Worm (Caenorhabditis elegans): ENCODE results near the gene F57G12.2.
A peak's percentile ranks its signal among the peaks of the same experiment; 100 is the strongest.

F57G12.2 gene

ce11 chrX:12158641-12159040 lies 1.2 kb downstream of the F57G12.2 start:
- TF ChIP-seq egl-5 (tag; optimal IDR thresholded peaks at IDR 0.05) (peak; percentile 67), snpc-4 (tag; optimal IDR thresholded peaks at IDR 0.05) (no peak)

DNA sequence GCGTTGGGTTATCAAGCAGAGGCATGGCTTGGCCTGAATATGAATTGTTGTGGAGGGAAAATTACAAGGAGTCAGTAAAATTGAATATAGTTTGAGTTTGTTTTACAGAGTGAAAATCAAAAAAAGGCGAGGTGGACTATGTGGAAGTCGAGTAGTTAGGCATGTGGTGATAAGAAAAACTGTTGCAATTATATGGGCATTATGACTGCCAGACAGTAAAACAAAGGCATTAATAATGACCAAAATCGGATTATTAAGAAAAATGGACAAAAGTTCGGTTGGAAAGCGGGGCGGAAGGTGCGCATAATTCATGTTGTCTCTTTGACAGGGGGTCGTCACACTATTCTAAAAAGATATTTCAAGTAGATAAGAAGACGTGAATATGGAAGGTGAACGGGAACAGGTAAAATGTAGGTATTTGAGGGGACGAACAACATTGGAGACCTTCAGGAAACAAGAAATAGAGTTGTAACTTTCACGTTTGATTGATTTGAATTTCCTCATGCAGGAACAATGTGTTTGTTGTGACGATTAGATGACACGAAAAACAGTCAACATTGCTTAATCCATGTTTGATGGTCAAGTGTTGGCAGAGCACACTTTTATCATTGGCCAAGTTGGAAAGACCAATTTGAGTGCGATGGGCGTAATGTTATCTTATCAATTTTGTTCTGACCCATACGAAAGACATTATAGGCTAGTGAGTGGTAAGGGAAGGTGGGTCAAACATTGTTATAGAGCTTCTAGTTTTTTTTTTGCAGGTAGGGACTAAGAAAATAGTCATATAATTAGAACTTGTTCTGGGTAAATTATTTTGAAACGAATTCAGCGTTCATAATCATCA lies 5.6 kb downstream of the F57G12.2 start, which contains the start of gene mfsd-11:
Gene mfsd-11 (minus strand): TSS at position 51 of the 844 bp plus-strand sequence.
- TF ChIP-seq elt-1 (tag; optimal IDR thresholded peaks at IDR 0.05) = no peak
- peak; percentile 14 for TF ChIP-seq pqm-1 (tag; optimal IDR thresholded peaks at IDR 0.05)
- TF ChIP-seq elt-2 (tag; optimal IDR thresholded peaks at IDR 0.05) = peak; percentile 22
- peak; percentile 62 for TF ChIP-seq nhr-25 (tag; optimal IDR thresholded peaks at IDR 0.05)

ce11 chrX:12149638-12150137 lies 10.2 kb downstream of the F57G12.2 start, which contains the start of gene znf-474:
znf-474 (plus strand) TSS chrX:12149924.
- TF ChIP-seq nhr-76 (tag; optimal IDR thresholded peaks at IDR 0.05) (no peak), nfya-1 (tag; optimal IDR thresholded peaks at IDR 0.05; ENCODE audit: insufficient read depth) (peak; percentile 2), ztf-11 (tag; optimal IDR thresholded peaks at IDR 0.05) (no peak), ceh-82 (tag; optimal IDR thresholded peaks at IDR 0.05) (no peak)

DNA sequence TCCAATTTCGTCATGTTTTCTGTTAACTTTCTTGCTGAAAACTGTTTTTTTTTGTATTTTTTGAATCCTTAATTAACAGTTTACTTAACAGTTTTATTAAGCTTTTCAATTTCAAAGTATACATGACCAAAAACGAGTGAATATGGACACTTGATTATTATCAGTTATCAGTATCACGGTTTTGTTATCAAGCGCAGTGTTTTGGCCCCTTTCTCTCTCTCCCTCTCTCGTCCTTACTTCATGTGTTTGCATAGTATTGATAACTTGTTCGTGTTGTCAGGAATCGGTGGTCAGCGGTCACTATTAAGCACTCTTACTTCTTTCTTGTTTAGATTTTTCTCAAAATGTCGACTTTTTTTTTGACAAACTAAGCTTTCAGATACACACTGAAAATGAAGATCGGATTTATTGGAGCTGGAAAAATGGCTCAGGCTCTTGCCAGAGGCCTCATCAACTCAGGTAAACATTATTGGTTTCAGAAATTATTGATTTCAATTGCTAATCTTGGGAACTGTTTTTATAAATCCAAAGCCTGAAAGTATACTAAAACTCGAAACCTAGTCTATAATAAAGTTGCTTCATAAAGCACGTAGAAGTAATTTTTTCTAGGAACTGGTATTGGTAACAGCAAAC lies 13.3 kb downstream of the F57G12.2 start, which contains the start of gene pycr-1:
Gene pycr-1 (plus strand): TSS at position 380 of the 633 bp plus-strand sequence.
- no peak for TF ChIP-seq ama-1 (optimal IDR thresholded peaks at IDR 0.05)
- TF ChIP-seq fkh-10 (GFP tag; optimal IDR thresholded peaks at IDR 0.05) = no peak
- TF ChIP-seq lin-15B (tag; optimal IDR thresholded peaks at IDR 0.05) = no peak
- TF ChIP-seq nhr-77 (tag; optimal IDR thresholded peaks at IDR 0.05) = no peak
- peak; percentile 35 for TF ChIP-seq pha-4 (tag; optimal IDR thresholded peaks at IDR 0.05)
- TF ChIP-seq elt-2 (tag; optimal IDR thresholded peaks at IDR 0.05) = peak; percentile 72
- TF ChIP-seq nhr-237 (tag; optimal IDR thresholded peaks at IDR 0.05) = no peak
- TF ChIP-seq elt-3 (tag; optimal IDR thresholded peaks at IDR 0.05) = peak in 1 of 3 experiments; percentile 2
- TF ChIP-seq nhr-43 (tag; optimal IDR thresholded peaks at IDR 0.05; ENCODE audit: poor library complexity, severe bottlenecking) = no peak
- TF ChIP-seq ZK546.5 (tag; optimal IDR thresholded peaks at IDR 0.05) = no peak
- TF ChIP-seq ceh-82 (tag; optimal IDR thresholded peaks at IDR 0.05) = no peak
- peak; percentile 70 for TF ChIP-seq pqm-1 (tag; optimal IDR thresholded peaks at IDR 0.05)
- TF ChIP-seq lsy-12 (tag; optimal IDR thresholded peaks at IDR 0.05) = no peak

DNA sequence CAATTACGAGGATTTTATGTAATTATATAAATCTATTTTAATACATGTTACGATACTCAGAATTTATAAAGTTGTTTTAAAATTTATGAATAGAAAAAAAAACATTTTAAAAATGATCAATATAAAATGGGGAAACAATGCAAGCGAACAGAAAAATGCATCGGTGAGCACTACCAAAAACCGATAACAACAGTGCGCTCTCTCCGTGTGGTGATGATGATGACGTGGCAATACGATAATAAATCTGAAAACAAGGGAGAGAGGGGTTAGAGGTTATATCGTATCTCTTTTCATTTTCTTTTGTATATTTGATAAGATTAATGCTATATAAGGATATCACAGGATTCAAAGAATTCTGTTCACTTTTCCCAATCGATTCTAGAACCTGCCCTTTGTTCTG lies 13.9 kb downstream of the F57G12.2 start:
- TF ChIP-seq pqm-1 (tag; optimal IDR thresholded peaks at IDR 0.05) = peak; percentile 9
- no peak for TF ChIP-seq nhr-76 (tag; optimal IDR thresholded peaks at IDR 0.05)
- peak; percentile 48 for TF ChIP-seq elt-2 (tag; optimal IDR thresholded peaks at IDR 0.05)
- TF ChIP-seq egl-27 (tag; optimal IDR thresholded peaks at IDR 0.05) = no peak

DNA sequence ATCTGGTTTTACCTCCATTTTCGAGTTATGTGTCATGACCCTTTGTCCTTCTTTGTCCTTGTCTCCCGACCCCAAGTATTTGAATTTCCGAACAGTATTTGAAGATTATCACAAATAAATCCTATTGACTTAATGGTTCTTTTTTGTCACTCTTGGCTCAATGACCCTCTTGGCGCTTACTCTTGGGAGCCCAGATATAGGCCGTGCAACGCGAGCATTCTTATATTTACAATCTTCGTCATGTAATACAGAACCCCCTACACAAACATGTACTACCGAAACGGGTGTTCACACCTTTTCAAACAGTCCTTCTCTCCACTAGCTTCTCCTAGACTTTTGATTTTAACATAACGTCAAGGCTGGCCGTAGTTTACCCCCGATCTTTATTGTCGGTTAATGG lies 16.2 kb downstream of the F57G12.2 start, which contains the start of gene M153.5:
Gene M153.5 (plus strand): TSS at position 301 of the 400 bp plus-strand sequence.
- TF ChIP-seq elt-3 (tag; optimal IDR thresholded peaks at IDR 0.05) (no peak), nhr-12 (tag; optimal IDR thresholded peaks at IDR 0.05) (no peak), nhr-76 (tag; optimal IDR thresholded peaks at IDR 0.05) (no peak), nhr-77 (tag; optimal IDR thresholded peaks at IDR 0.05) (no peak), pha-4 (tag; optimal IDR thresholded peaks at IDR 0.05) (no peak), sea-2 (GFP tag; optimal IDR thresholded peaks at IDR 0.05) (no peak), nhr-237 (tag; optimal IDR thresholded peaks at IDR 0.05) (no peak), tbx-2 (tag; optimal IDR thresholded peaks at IDR 0.05) (no peak), mdl-1 (tag; optimal IDR thresholded peaks at IDR 0.05) (no peak), nhr-28 (tag; optimal IDR thresholded peaks at IDR 0.05) (no peak), lsy-12 (tag; optimal IDR thresholded peaks at IDR 0.05) (no peak), ztf-11 (tag; optimal IDR thresholded peaks at IDR 0.05) (no peak), unc-39 (tag; optimal IDR thresholded peaks at IDR 0.05) (no peak)

Measured in whole organism, L3 larva.